Fruit fly (Drosophila melanogaster): ENCODE results near the gene CG5039.

The CG5039 gene

dm6 chr3R:25680528-25680927 is 2.0 kb downstream of the CG5039 start, which contains the start of the genes CG4743 and Idh3g (continued):
- TF ChIP-seq Taf1 (GFP tag; IDR thresholded peaks at IDR 0.05): peak; percentile 87
- TF ChIP-seq gcm2 (GFP tag; optimal IDR thresholded peaks at IDR 0.05): peak; percentile 80
- no peak for TF ChIP-seq CG14965 (GFP tag; optimal IDR thresholded peaks at IDR 0.05; ENCODE audit: borderline replicate concordance)
- no peak for TF ChIP-seq hbn (GFP tag; IDR thresholded peaks at IDR 0.05; ENCODE audit: partially characterized antibody)
- TF ChIP-seq CG16813 (GFP tag; IDR thresholded peaks at IDR 0.05; ENCODE audit: partially characterized antibody): peak; percentile 36; the same call in 2 of the 3 replicates
- peak; percentile 91 for TF ChIP-seq ase (GFP tag; IDR thresholded peaks at IDR 0.05)
- peak; percentile 18 for TF ChIP-seq Sin3A (optimal IDR thresholded peaks at IDR 0.05)
- peak; percentile 90 for TF ChIP-seq CG7372 (GFP tag; IDR thresholded peaks at IDR 0.05)
- peak; percentile 92 for TF ChIP-seq Hsf (GFP tag; optimal IDR thresholded peaks at IDR 0.05)
- TF ChIP-seq CG12942 (GFP tag; optimal IDR thresholded peaks at IDR 0.05): peak; percentile 95
- TF ChIP-seq CG7745 (tag; optimal IDR thresholded peaks at IDR 0.05): peak; percentile 71
- TF ChIP-seq en (GFP tag; optimal IDR thresholded peaks at IDR 0.05): peak; percentile 21
- peak; percentile 67 for TF ChIP-seq CTCF (GFP tag; optimal IDR thresholded peaks at IDR 0.05)
- TF ChIP-seq CG7357 (GFP tag; IDR thresholded peaks at IDR 0.05): peak; percentile 86
- no peak; the same call in 2 of the 3 replicates for TF ChIP-seq vnd (GFP tag; IDR thresholded peaks at IDR 0.05; ENCODE audit: partially characterized antibody)
- peak; percentile 70 for TF ChIP-seq CG31365 (tag; optimal IDR thresholded peaks at IDR 0.05)
- peak; percentile 98 for TF ChIP-seq CG9727 (GFP tag; optimal IDR thresholded peaks at IDR 0.05)
- peak; percentile 94 for TF ChIP-seq CG12219 (GFP tag; optimal IDR thresholded peaks at IDR 0.05)
- peak; percentile 95 for TF ChIP-seq ATbp (GFP tag; optimal IDR thresholded peaks at IDR 0.05)
- peak; percentile 31 for TF ChIP-seq gro (GFP tag; optimal IDR thresholded peaks at IDR 0.05)
- TF ChIP-seq TFAM (GFP tag; optimal IDR thresholded peaks at IDR 0.05): peak; percentile 87
- TF ChIP-seq CG10565 (GFP tag; optimal IDR thresholded peaks at IDR 0.05): peak; percentile 86
- TF ChIP-seq CG2120 (GFP tag; optimal IDR thresholded peaks at IDR 0.05): peak; percentile 93
- peak; percentile 79 for TF ChIP-seq dan (GFP tag; IDR thresholded peaks at IDR 0.05)
- TF ChIP-seq Lim3 (GFP tag; IDR thresholded peaks at IDR 0.05): peak; percentile 75
- peak; percentile 97 for TF ChIP-seq fd96Cb (tag; optimal IDR thresholded peaks at IDR 0.05)
- peak; percentile 74 for TF ChIP-seq CG3995 (GFP tag; optimal IDR thresholded peaks at IDR 0.05)
- peak; percentile 98 for TF ChIP-seq CG10979 (tag; optimal IDR thresholded peaks at IDR 0.05)
- peak; percentile 96 for TF ChIP-seq Blimp-1 (GFP tag; optimal IDR thresholded peaks at IDR 0.05)
- peak; percentile 97 for TF ChIP-seq CG30403 (GFP tag; optimal IDR thresholded peaks at IDR 0.05)
- peak; percentile 79 to 85 for TF ChIP-seq chif (GFP tag; optimal IDR thresholded peaks at IDR 0.05)
- peak; percentile 97 for TF ChIP-seq Fer1 (GFP tag; optimal IDR thresholded peaks at IDR 0.05)
- TF ChIP-seq CG2116 (GFP tag; optimal IDR thresholded peaks at IDR 0.05): peak; percentile 86
- peak; percentile 95 for TF ChIP-seq lmd (GFP tag; IDR thresholded peaks at IDR 0.05)
- TF ChIP-seq CG17912 (GFP tag; optimal IDR thresholded peaks at IDR 0.05): peak; percentile 93
- TF ChIP-seq otp (GFP tag; IDR thresholded peaks at IDR 0.05): peak; percentile 93
- TF ChIP-seq jigr1 (GFP tag; IDR thresholded peaks at IDR 0.05): peak; percentile 90
- TF ChIP-seq sna (GFP tag; IDR thresholded peaks at IDR 0.05; ENCODE audit: partially characterized antibody): no peak
- TF ChIP-seq E2f1 (GFP tag; IDR thresholded peaks at IDR 0.05): peak; percentile 97
- TF ChIP-seq CG6254 (GFP tag; optimal IDR thresholded peaks at IDR 0.05): peak; percentile 94
- TF ChIP-seq twi (tag; optimal IDR thresholded peaks at IDR 0.05): peak; percentile 97
- TF ChIP-seq CG12769 (tag; optimal IDR thresholded peaks at IDR 0.05): peak; percentile 90
- TF ChIP-seq pum (GFP tag; optimal IDR thresholded peaks at IDR 0.05): peak; percentile 68
- TF ChIP-seq CG10209 (GFP tag; optimal IDR thresholded peaks at IDR 0.05): peak; percentile 96
- peak; percentile 97 for TF ChIP-seq YL-1 (GFP tag; optimal IDR thresholded peaks at IDR 0.05)
- TF ChIP-seq phol (tag; optimal IDR thresholded peaks at IDR 0.05): peak; percentile 97
- TF ChIP-seq Adf1 (GFP tag; IDR thresholded peaks at IDR 0.05): peak; percentile 78
- TF ChIP-seq CG13296 (GFP tag; optimal IDR thresholded peaks at IDR 0.05): peak; percentile 97
- peak; percentile 93 for TF ChIP-seq nom (GFP tag; optimal IDR thresholded peaks at IDR 0.05)
- TF ChIP-seq CG15479 (GFP tag; optimal IDR thresholded peaks at IDR 0.05): peak; percentile 49

Measured in whole organism, embryonic.